Worm (Caenorhabditis elegans) whole organism, young adult: Measurements from ENCODE around the gene dpy-19.

Source experiments
- B0035.1 ChIP-seq: sonication (generic microtip); optimal IDR thresholded peaks from 2 replicates; lab custom pipeline; 2016; ENCODE audit warnings: missing genetic modification characterization, mild to moderate bottlenecking, missing compliant biosample characterization, missing genotype, missing genetic modification reagents
- C06A6.2 ChIP-seq: fragments of 200-800 bp; sonication (Bioruptor generic); conservative IDR thresholded peaks from 2 replicates; pipeline ENCODE4 v1.3.6; 2022; ENCODE audit warnings: missing genetic modification characterization, missing compliant biosample characterization
- D2030.7 ChIP-seq: fragments of 200-800 bp; sonication (Bioruptor generic); IDR thresholded peaks from 2 replicates; pipeline ENCODE4 v1.3.6; 2022; ENCODE audit warnings: missing genetic modification reagents, missing genetic modification characterization, missing compliant biosample characterization
- F22D6.2 ChIP-seq: sonication (generic microtip); optimal IDR thresholded peaks from 2 replicates; lab custom pipeline; 2016; ENCODE audit warnings: mild to moderate bottlenecking, missing genetic modification characterization, missing compliant biosample characterization
- F33H1.4 ChIP-seq: fragments of 200-800 bp; sonication (Bioruptor generic); IDR thresholded peaks from 2 replicates; pipeline ENCODE4 v1.3.6; 2022; ENCODE audit warnings: missing genetic modification reagents, missing genetic modification characterization, missing compliant biosample characterization
- F39B2.1 ChIP-seq: fragments of 200-800 bp; sonication (Bioruptor generic); IDR thresholded peaks from 2 replicates; pipeline ENCODE4 v1.3.6; 2022; ENCODE audit warnings: missing genetic modification reagents, missing genetic modification characterization, missing compliant biosample characterization
- F52B5.7 ChIP-seq: sonication (generic microtip); optimal IDR thresholded peaks from 2 replicates; lab custom pipeline; 2016; ENCODE audit warnings: mild to moderate bottlenecking, missing genetic modification characterization, missing compliant biosample characterization
- F55B11.4 ChIP-seq: sonication (generic microtip); optimal IDR thresholded peaks from 2 replicates; lab custom pipeline; 2016; ENCODE audit warnings: missing compliant biosample characterization, missing genetic modification characterization, borderline replicate concordance; ENCODE audit not compliant: insufficient read depth
- F57C9.4 ChIP-seq: sonication (generic microtip); optimal IDR thresholded peaks from 2 replicates; lab custom pipeline; 2017; ENCODE audit warnings: mild to moderate bottlenecking, missing genetic modification characterization, missing compliant biosample characterization
- K11D2.4 ChIP-seq: fragments of 200-800 bp; sonication (Bioruptor generic); IDR thresholded peaks from 2 replicates; pipeline ENCODE4 v1.3.6; 2022; ENCODE audit warnings: missing genetic modification reagents, missing genetic modification characterization, missing compliant biosample characterization
- T07F8.4 ChIP-seq: sonication (generic microtip); optimal IDR thresholded peaks from 2 replicates; lab custom pipeline; 2016; ENCODE audit warnings: mild to moderate bottlenecking, missing genetic modification characterization, moderate library complexity, missing compliant biosample characterization
- Y56A3A.18 ChIP-seq: fragments of 200-800 bp; sonication (Bioruptor generic); IDR thresholded peaks from 2 replicates; pipeline ENCODE4 v1.3.6; 2022; ENCODE audit warnings: missing genetic modification reagents, missing genetic modification characterization, missing compliant biosample characterization
- Y79H2A.3 ChIP-seq: fragments of 200-800 bp; sonication (Bioruptor generic); conservative IDR thresholded peaks from 2 replicates; pipeline ENCODE4 v1.3.6; 2022; ENCODE audit warnings: missing genetic modification reagents, missing genetic modification characterization, missing compliant biosample characterization
- Y95B8A.8 ChIP-seq: fragments of 200-800 bp; sonication (Bioruptor generic); IDR thresholded peaks from 2 replicates; pipeline ENCODE4 v1.3.6; 2022; ENCODE audit warnings: missing genetic modification reagents, missing genetic modification characterization, missing compliant biosample characterization
- ZK185.1 ChIP-seq: sonication (generic microtip); optimal IDR thresholded peaks from 2 replicates; lab custom pipeline; 2016; ENCODE audit warnings: mild to moderate bottlenecking, missing genetic modification characterization, missing compliant biosample characterization; ENCODE audit not compliant: poor library complexity, severe bottlenecking
- akir-1 ChIP-seq: fragments of 200-800 bp; sonication (Bioruptor generic); optimal IDR thresholded peaks from 2 replicates; lab custom pipeline; 2018; ENCODE audit warnings: mild to moderate bottlenecking, missing genetic modification characterization, moderate library complexity, missing compliant biosample characterization
- attf-3 ChIP-seq: fragments of 200-800 bp; sonication (Bioruptor generic); conservative IDR thresholded peaks from 2 replicates; pipeline ENCODE4 v1.3.6; 2022; ENCODE audit warnings: missing genetic modification reagents, missing genetic modification characterization, missing compliant biosample characterization
- bed-2 ChIP-seq: fragments of 200-800 bp; sonication (Bioruptor generic); IDR thresholded peaks from 2 replicates; pipeline ENCODE4 v1.3.6; 2022; ENCODE audit warnings: missing genetic modification reagents, missing genetic modification characterization, missing compliant biosample characterization
- ccch-3 ChIP-seq: fragments of 200-800 bp; sonication (Bioruptor generic); optimal IDR thresholded peaks from 2 replicates; lab custom pipeline; 2018; ENCODE audit warnings: mild to moderate bottlenecking, missing genetic modification characterization, missing compliant biosample characterization
- cebp-1 ChIP-seq, 2 experiments: fragments of 200-800 bp in 1 of 2; sonication (Bioruptor generic) in 1 of 2; sonication (generic microtip) in 1 of 2; IDR thresholded peaks in 1 of 2; optimal IDR thresholded peaks in 1 of 2; 2 replicates each; pipeline versions ENCODE4 v1.3.6 to Lab custom; 2017 to 2022; ENCODE audit warnings: missing compliant biosample characterization in 2 of 2, missing genetic modification characterization in 2 of 2, mild to moderate bottlenecking in 1 of 2, missing genetic modification reagents in 1 of 2, moderate library complexity in 1 of 2
- ceh-100 ChIP-seq: fragments of 200-800 bp; sonication (Bioruptor generic); IDR thresholded peaks from 2 replicates; pipeline ENCODE4 v1.3.6; 2022; ENCODE audit warnings: missing genetic modification reagents, missing genetic modification characterization, missing compliant biosample characterization
- ceh-27 ChIP-seq: fragments of 200-800 bp; sonication (Bioruptor generic); optimal IDR thresholded peaks from 2 replicates; lab custom pipeline; 2018; ENCODE audit warnings: mild to moderate bottlenecking, missing genetic modification characterization, moderate library complexity, missing compliant biosample characterization
- ceh-91 ChIP-seq: fragments of 200-800 bp; sonication (Bioruptor generic); IDR thresholded peaks from 2 replicates; pipeline ENCODE4 v1.3.6; 2022; ENCODE audit warnings: missing genetic modification reagents, missing genetic modification characterization, missing compliant biosample characterization
- dox-1 ChIP-seq: fragments of 200-800 bp; sonication (Bioruptor generic); IDR thresholded peaks from 2 replicates; pipeline ENCODE4 v1.3.6; 2022; ENCODE audit warnings: missing genetic modification reagents, missing genetic modification characterization, missing compliant biosample characterization
- ekl-4 ChIP-seq: fragments of 200-800 bp; sonication (Bioruptor generic); IDR thresholded peaks from 2 replicates; pipeline ENCODE4 v1.3.6; 2022; ENCODE audit warnings: missing genetic modification reagents, missing genetic modification characterization, missing compliant biosample characterization
- ets-4 ChIP-seq: fragments of 200-800 bp; sonication (Bioruptor generic); optimal IDR thresholded peaks from 2 replicates; lab custom pipeline; 2018; ENCODE audit warnings: mild to moderate bottlenecking, missing genetic modification characterization, missing compliant biosample characterization
- fkh-3 ChIP-seq: sonication (generic microtip); optimal IDR thresholded peaks from 2 replicates; lab custom pipeline; 2016; ENCODE audit warnings: mild to moderate bottlenecking, missing genetic modification characterization, missing compliant biosample characterization
- hlh-12 ChIP-seq: sonication (generic microtip); optimal IDR thresholded peaks from 2 replicates; lab custom pipeline; 2016; ENCODE audit warnings: missing genetic modification characterization, missing compliant biosample characterization
- hmg-20 ChIP-seq: fragments of 200-800 bp; sonication (Bioruptor generic); IDR thresholded peaks from 2 replicates; pipeline ENCODE4 v1.3.6; 2022; ENCODE audit warnings: missing genetic modification reagents, missing genetic modification characterization, missing compliant biosample characterization
- let-526 ChIP-seq: fragments of 200-800 bp; sonication (Bioruptor generic); IDR thresholded peaks from 2 replicates; pipeline ENCODE4 v1.3.6; 2022; ENCODE audit warnings: missing genetic modification reagents, missing genetic modification characterization, missing compliant biosample characterization
- let-607 ChIP-seq, 2 experiments: fragments of 200-800 bp in 1 of 2; sonication (Bioruptor generic) in 1 of 2; sonication (generic microtip) in 1 of 2; optimal IDR thresholded peaks; 2 replicates each; lab custom pipeline; 2016 to 2018; ENCODE audit warnings: mild to moderate bottlenecking in 2 of 2, missing compliant biosample characterization in 2 of 2, missing genetic modification characterization in 2 of 2, moderate library complexity in 2 of 2, missing genotype in 1 of 2
- lin-26 ChIP-seq: fragments of 200-800 bp; sonication (Bioruptor generic); IDR thresholded peaks from 2 replicates; pipeline ENCODE4 v1.3.6; 2022; ENCODE audit warnings: missing genetic modification reagents, missing genetic modification characterization, missing compliant biosample characterization
- lin-40 ChIP-seq: sonication (generic microtip); optimal IDR thresholded peaks from 2 replicates; lab custom pipeline; 2016; ENCODE audit warnings: missing genetic modification characterization, mild to moderate bottlenecking, missing compliant biosample characterization, missing genotype, missing genetic modification reagents
- madf-10 ChIP-seq: sonication (generic microtip); optimal IDR thresholded peaks from 2 replicates; lab custom pipeline; 2016; ENCODE audit warnings: mild to moderate bottlenecking, missing genetic modification characterization, missing compliant biosample characterization
- mes-4 ChIP-seq: sonication (generic microtip); optimal IDR thresholded peaks from 2 replicates; lab custom pipeline; 2016; ENCODE audit warnings: missing genotype, missing genetic modification characterization, missing compliant biosample characterization
- nfya-2 ChIP-seq: fragments of 200-800 bp; sonication (Bioruptor generic); IDR thresholded peaks from 2 replicates; pipeline ENCODE4 v1.3.6; 2022; ENCODE audit warnings: missing genetic modification reagents, missing genetic modification characterization, missing compliant biosample characterization
- nhr-120 ChIP-seq: fragments of 200-800 bp; sonication (Bioruptor generic); IDR thresholded peaks from 2 replicates; pipeline ENCODE4 v1.3.6; 2022; ENCODE audit warnings: missing genetic modification characterization, missing compliant biosample characterization
- nhr-27 ChIP-seq: fragments of 200-800 bp; sonication (Bioruptor generic); optimal IDR thresholded peaks from 2 replicates; lab custom pipeline; 2018; ENCODE audit warnings: mild to moderate bottlenecking, missing genetic modification characterization, moderate library complexity, missing compliant biosample characterization
- pbrm-1 ChIP-seq: fragments of 200-800 bp; sonication (Bioruptor generic); IDR thresholded peaks from 2 replicates; pipeline ENCODE4 v1.3.6; 2022; ENCODE audit warnings: missing genetic modification reagents, missing genetic modification characterization, missing compliant biosample characterization
- repo-1 ChIP-seq: sonication (generic microtip); optimal IDR thresholded peaks from 2 replicates; lab custom pipeline; 2017; ENCODE audit warnings: mild to moderate bottlenecking, missing genetic modification characterization, missing compliant biosample characterization
- rpc-1 ChIP-seq, 2 experiments: fragments of 150-350 bp in 1 of 2; sonication (generic microtip) in 1 of 2; optimal IDR thresholded peaks; 2 replicates each; lab custom pipeline; 2014 to 2018; ENCODE audit warnings: missing biosample characterization in 1 of 2, missing genetic modification characterization in 1 of 2, missing genetic modification reagents in 1 of 2, missing genotype in 1 of 2
- sdz-38 ChIP-seq: sonication (generic microtip); optimal IDR thresholded peaks from 2 replicates; lab custom pipeline; 2016; ENCODE audit warnings: missing genotype, missing genetic modification characterization, missing compliant biosample characterization
- somi-1 ChIP-seq: fragments of 200-800 bp; sonication (Bioruptor generic); optimal IDR thresholded peaks from 2 replicates; lab custom pipeline; 2018; ENCODE audit warnings: mild to moderate bottlenecking, missing genetic modification characterization, missing compliant biosample characterization
- tlf-1 ChIP-seq: fragments of 200-800 bp; sonication (Bioruptor generic); optimal IDR thresholded peaks from 2 replicates; lab custom pipeline; 2018; ENCODE audit warnings: mild to moderate bottlenecking, missing genetic modification characterization, missing compliant biosample characterization
- zfh-2 ChIP-seq: fragments of 200-800 bp; sonication (Bioruptor generic); conservative IDR thresholded peaks from 2 replicates; pipeline ENCODE4 v1.3.6; 2022; ENCODE audit warnings: missing genetic modification reagents, missing genetic modification characterization, missing compliant biosample characterization
- zim-3 ChIP-seq: sonication (generic microtip); optimal IDR thresholded peaks from 2 replicates; lab custom pipeline; 2017; ENCODE audit warnings: mild to moderate bottlenecking, missing genetic modification characterization, moderate library complexity, missing compliant biosample characterization
- ztf-18 ChIP-seq: sonication (generic microtip); optimal IDR thresholded peaks from 2 replicates; lab custom pipeline; 2016; ENCODE audit warnings: missing genotype, mild to moderate bottlenecking, missing genetic modification characterization, missing compliant biosample characterization

The dpy-19 gene

DNA sequence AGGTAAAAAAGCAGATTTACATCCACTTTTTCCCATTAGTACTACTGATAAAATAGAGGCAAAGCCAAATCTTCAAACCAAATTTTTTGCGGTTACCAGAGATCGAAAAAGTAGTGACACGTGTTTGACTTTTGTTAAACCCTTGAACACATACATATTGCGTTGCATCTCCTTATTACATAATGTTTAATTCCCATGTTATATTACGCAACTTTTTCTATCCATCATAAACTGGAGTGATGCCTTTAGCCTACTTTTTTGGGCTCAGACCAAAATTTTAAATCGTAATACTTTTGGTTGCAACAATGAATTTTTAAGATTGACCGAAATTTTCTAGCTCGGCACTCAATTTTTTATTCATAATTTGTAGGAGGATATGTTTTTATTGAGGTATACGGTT, 45.3 kb downstream of the dpy-19 start:
- no peak for TF ChIP-seq F22D6.2 (tag; lab: Kevin White, UChicago)
- TF ChIP-seq ZK185.1 (tag; lab: Kevin White, UChicago), result no peak
- TF ChIP-seq bed-2 (GFP tag; lab: Robert Waterston, UW), result no peak
- no peak for TF ChIP-seq rpc-1 (optimal IDR thresholded peaks at IDR 0.05; lab: Kevin White, UChicago)
- no peak for TF ChIP-seq rpc-1 (tag; optimal IDR thresholded peaks at IDR 0.05; lab: Kevin White, UChicago)
- no peak for TF ChIP-seq zfh-2
- no peak for TF ChIP-seq repo-1 (tag; lab: Kevin White, UChicago)
- no peak for TF ChIP-seq attf-3 (GFP tag; lab: Robert Waterston, UW)
- no peak for TF ChIP-seq lin-26 (GFP tag; lab: Robert Waterston, UW)
- no peak for TF ChIP-seq nhr-120
- no peak for TF ChIP-seq F39B2.1
- no peak for TF ChIP-seq Y79H2A.3 (GFP tag; lab: Robert Waterston, UW)
- no peak for TF ChIP-seq dox-1 (GFP tag; lab: Robert Waterston, UW)
- TF ChIP-seq sdz-38 (tag; lab: Kevin White, UChicago), result no peak
- TF ChIP-seq D2030.7 (GFP tag; lab: Robert Waterston, UW), result no peak
- no peak for TF ChIP-seq ceh-91
- TF ChIP-seq let-526 (GFP tag; lab: Robert Waterston, UW), result no peak
- TF ChIP-seq Y95B8A.8 (GFP tag; lab: Robert Waterston, UW), result no peak
- TF ChIP-seq madf-10, result no peak
- TF ChIP-seq nhr-27 (tag; lab: Kevin White, UChicago), result no peak
- TF ChIP-seq mes-4 (tag; lab: Kevin White, UChicago), result no peak

DNA sequence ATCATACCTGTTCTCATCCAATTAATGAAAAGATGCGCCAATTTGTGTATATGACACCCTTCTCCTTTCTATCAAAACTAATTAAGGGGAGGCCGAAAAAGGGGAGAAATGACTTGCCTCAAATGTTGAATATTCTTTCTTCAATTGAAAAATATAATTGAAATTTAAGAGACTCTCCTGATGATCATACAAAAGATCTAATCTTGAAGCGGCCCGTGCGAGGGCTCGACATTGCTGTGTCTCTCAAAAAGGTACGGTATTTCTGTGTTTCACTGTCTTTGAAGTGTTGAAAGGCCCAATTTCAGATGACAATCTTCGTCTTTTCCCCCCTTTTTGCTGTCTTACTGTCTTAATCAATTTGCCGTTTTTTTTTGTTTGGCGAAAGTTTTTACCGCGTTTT, 46.3 kb downstream of the dpy-19 start:
- TF ChIP-seq T07F8.4, result no peak
- TF ChIP-seq ets-4 (GFP tag; lab: Kevin White, UChicago), result no peak
- TF ChIP-seq B0035.1 (tag; lab: Kevin White, UChicago), result no peak
- TF ChIP-seq nhr-27 (tag; lab: Kevin White, UChicago), result no peak
- TF ChIP-seq akir-1 (GFP tag; lab: Kevin White, UChicago), result no peak
- TF ChIP-seq somi-1 (GFP tag; lab: Kevin White, UChicago), result no peak
- TF ChIP-seq ccch-3, result no peak
- TF ChIP-seq F55B11.4, result no peak
- TF ChIP-seq tlf-1 (GFP tag; lab: Kevin White, UChicago), result no peak
- no peak for TF ChIP-seq F33H1.4 (GFP tag; lab: Robert Waterston, UW)
- no peak for TF ChIP-seq Y56A3A.18 (GFP tag; lab: Robert Waterston, UW)
- no peak for TF ChIP-seq K11D2.4 (GFP tag; lab: Robert Waterston, UW)
- TF ChIP-seq hlh-12, result no peak
- TF ChIP-seq ceh-27, result no peak
- TF ChIP-seq lin-40 (tag; lab: Kevin White, UChicago), result no peak

DNA sequence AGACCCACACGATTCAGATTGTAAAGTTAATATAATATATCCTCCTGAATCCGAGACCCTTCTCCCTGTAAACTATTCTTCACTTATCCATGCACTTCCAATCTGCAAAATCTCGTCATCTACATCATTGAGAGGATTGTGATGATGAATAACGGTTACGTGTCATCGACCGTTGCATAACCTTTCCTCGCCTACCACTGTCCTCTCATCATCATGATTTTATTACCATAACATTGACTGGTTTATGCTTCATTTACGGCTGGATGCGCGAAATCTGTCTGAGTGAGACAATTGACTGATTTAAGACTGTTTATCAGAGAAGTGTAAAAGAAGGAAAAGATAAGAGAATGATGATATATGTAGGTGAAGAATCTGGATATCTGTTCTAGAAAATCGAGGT, 47.0 kb downstream of the dpy-19 start:
- TF ChIP-seq let-607 (tag; optimal IDR thresholded peaks at IDR 0.05; lab: Kevin White, UChicago) (no peak), ztf-18 (tag; lab: Kevin White, UChicago) (no peak), ceh-100 (no peak), bed-2 (GFP tag; lab: Robert Waterston, UW) (no peak), B0035.1 (tag; lab: Kevin White, UChicago) (no peak), zim-3 (tag; lab: Kevin White, UChicago) (no peak), C06A6.2 (GFP tag; lab: Robert Waterston, UW) (no peak), ceh-27 (no peak), fkh-3 (tag; lab: Kevin White, UChicago) (no peak), nfya-2 (no peak), ekl-4 (GFP tag; lab: Robert Waterston, UW) (no peak), F55B11.4 (no peak), hmg-20 (GFP tag; lab: Robert Waterston, UW) (no peak), F52B5.7 (tag; lab: Kevin White, UChicago) (no peak), lin-40 (tag; lab: Kevin White, UChicago) (no peak), F57C9.4 (tag; lab: Kevin White, UChicago) (no peak), pbrm-1 (GFP tag; lab: Robert Waterston, UW) (no peak), cebp-1 (GFP tag; IDR thresholded peaks at IDR 0.05; lab: Robert Waterston, UW) (no peak), cebp-1 (tag; optimal IDR thresholded peaks at IDR 0.05; lab: Kevin White, UChicago) (no peak), lin-26 (GFP tag; lab: Robert Waterston, UW) (no peak)
